Fruit fly (Drosophila melanogaster): ENCODE measurements around the gene CG7213.

DNA sequence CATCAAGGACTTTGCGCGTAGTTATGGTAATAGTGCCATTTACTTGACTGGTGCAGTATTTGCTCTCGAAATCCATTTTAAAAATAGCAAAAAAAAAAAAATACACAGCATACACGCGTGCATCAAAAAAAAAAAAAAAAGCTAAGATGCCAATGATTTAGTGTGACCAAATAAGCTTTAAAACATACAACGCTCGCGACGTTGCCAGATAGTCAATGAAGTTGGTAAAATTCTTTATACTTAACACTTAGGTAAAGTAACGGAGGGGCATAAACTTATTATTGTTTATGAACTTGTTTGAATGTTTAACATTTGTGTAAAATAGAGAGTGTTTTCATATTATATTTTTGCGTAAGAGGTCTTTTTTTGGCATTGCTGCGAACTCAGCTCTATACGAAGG, 29.8 kb downstream of the CG7213 start, which contains the start of gene tut:
- no peak for TF ChIP-seq CG1620 (GFP tag; optimal IDR thresholded peaks at IDR 0.05)
- TF ChIP-seq CG14711 (tag; optimal IDR thresholded peaks at IDR 0.05), result no peak

Data from whole organism, adult.